Fruit fly (Drosophila melanogaster) whole organism, embryonic: ENCODE data around the gene Rab9.

Experiments
- Abd-B ChIP-seq: fragments of 200-800 bp; sonication (Bioruptor generic); optimal IDR thresholded peaks from 2 replicates; lab custom pipeline; 2018; ENCODE audit warnings: missing biosample characterization, mild to moderate bottlenecking, missing genetic modification characterization, moderate library complexity
- Atf6 ChIP-seq: fragments of 200-800 bp; sonication (Bioruptor generic); IDR thresholded peaks from 2 replicates; pipeline ENCODE4 v1.3.6; 2022; ENCODE audit warnings: missing biosample characterization, missing genetic modification characterization
- BtbVII ChIP-seq: fragments of 200-800 bp; sonication (Bioruptor generic); optimal IDR thresholded peaks from 3 replicates; lab custom pipeline; 2017; ENCODE audit warnings: missing biosample characterization, mild to moderate bottlenecking, missing genetic modification characterization
- CG10366 ChIP-seq: fragments of 200-800 bp; sonication (Bioruptor generic); IDR thresholded peaks from 2 replicates; pipeline ENCODE4 v1.3.6; 2022; ENCODE audit warnings: missing biosample characterization, missing genetic modification characterization
- CG12659 ChIP-seq: fragments of 200-800 bp; sonication (Bioruptor generic); optimal IDR thresholded peaks from 3 replicates; lab custom pipeline; 2017; ENCODE audit warnings: mild to moderate bottlenecking, missing biosample characterization, missing genetic modification reagents, missing genetic modification characterization
- CG12769 ChIP-seq: fragments of 200-800 bp; sonication (Bioruptor generic); optimal IDR thresholded peaks from 2 replicates; lab custom pipeline; 2019; ENCODE audit warnings: missing biosample characterization, mild to moderate bottlenecking, missing genetic modification characterization, moderate library complexity
- CG13894 ChIP-seq: fragments of 200-800 bp; sonication (Bioruptor generic); optimal IDR thresholded peaks from 3 replicates; lab custom pipeline; 2018; ENCODE audit warnings: missing biosample characterization, mild to moderate bottlenecking, missing genetic modification characterization, moderate library complexity
- CG32772 ChIP-seq: fragments of 200-800 bp; sonication (Bioruptor generic); IDR thresholded peaks from 2 replicates; pipeline ENCODE4 v1.3.6; 2022; ENCODE audit warnings: missing biosample characterization, missing genetic modification characterization
- CG34376 ChIP-seq: fragments of 200-800 bp; sonication (Bioruptor generic); optimal IDR thresholded peaks from 2 replicates; lab custom pipeline; 2018; ENCODE audit warnings: missing biosample characterization, mild to moderate bottlenecking, missing genetic modification characterization
- CG42726 ChIP-seq: fragments of 200-800 bp; sonication (Bioruptor generic); IDR thresholded peaks from 2 replicates; pipeline ENCODE4 v1.3.6; 2022; ENCODE audit warnings: missing biosample characterization, missing genetic modification characterization; ENCODE audit not compliant: partially characterized antibody
- CG7786 ChIP-seq: fragments of 200-800 bp; sonication (Bioruptor generic); optimal IDR thresholded peaks from 2 replicates; lab custom pipeline; 2016; ENCODE audit warnings: missing biosample characterization, missing genetic modification characterization
- CG7987 ChIP-seq: fragments of 200-800 bp; sonication (Bioruptor generic); optimal IDR thresholded peaks from 2 replicates; lab custom pipeline; 2018; ENCODE audit warnings: missing biosample characterization, mild to moderate bottlenecking, missing genetic modification characterization, moderate library complexity
- CG9932 ChIP-seq: fragments of 200-800 bp; sonication (Bioruptor generic); IDR thresholded peaks from 2 replicates; pipeline ENCODE4 v1.3.6; 2022; ENCODE audit warnings: missing biosample characterization, missing genetic modification characterization
- Chrac-16 ChIP-seq: fragments of 200-800 bp; sonication (Bioruptor generic); optimal IDR thresholded peaks from 3 replicates; lab custom pipeline; 2016; ENCODE audit warnings: missing biosample characterization, missing genetic modification characterization
- D19A ChIP-seq: fragments of 200-800 bp; optimal IDR thresholded peaks from 3 replicates; lab custom pipeline; 2019; ENCODE audit warnings: missing biosample characterization, mild to moderate bottlenecking, missing genetic modification characterization, moderate library complexity
- Deaf1 ChIP-seq: fragments of 200-800 bp; optimal IDR thresholded peaks from 3 replicates; lab custom pipeline; 2019; ENCODE audit warnings: missing biosample characterization, mild to moderate bottlenecking, missing genetic modification characterization, moderate library complexity
- HLHmδ ChIP-seq: fragments of 200-800 bp; sonication (Bioruptor generic); optimal IDR thresholded peaks from 2 replicates; lab custom pipeline; 2018; ENCODE audit warnings: missing biosample characterization, mild to moderate bottlenecking, missing genetic modification characterization, moderate library complexity
- MESR4 ChIP-seq: fragments of 200-800 bp; sonication (Bioruptor generic); optimal IDR thresholded peaks from 2 replicates; lab custom pipeline; 2018; ENCODE audit warnings: missing biosample characterization, mild to moderate bottlenecking, missing genetic modification characterization, moderate library complexity
- Med ChIP-seq: fragments of 200-800 bp; sonication (Bioruptor generic); peaks from one replicate; lab custom pipeline; 2016; ENCODE audit warnings: missing biosample characterization, missing genetic modification characterization, mild to moderate bottlenecking, inconsistent platforms, moderate library complexity
- NFAT ChIP-seq: fragments of 200-800 bp; sonication (Bioruptor generic); IDR thresholded peaks from 2 replicates; pipeline ENCODE4 v1.3.6; 2022; ENCODE audit warnings: missing biosample characterization, missing genetic modification characterization
- Neu2 ChIP-seq: fragments of 200-800 bp; sonication (Bioruptor generic); optimal IDR thresholded peaks from 3 replicates; lab custom pipeline; 2016; ENCODE audit warnings: missing biosample characterization, missing genetic modification characterization, borderline replicate concordance
- NfI ChIP-seq: fragments of 200-800 bp; sonication (Bioruptor generic); optimal IDR thresholded peaks from 3 replicates; lab custom pipeline; 2018; ENCODE audit warnings: missing biosample characterization, mild to moderate bottlenecking, missing genetic modification characterization, moderate library complexity
- Pdp1 ChIP-seq, 2 experiments: fragments of 200-800 bp; sonication (Bioruptor generic); optimal IDR thresholded peaks; 3 replicates each; lab custom pipeline; 2016; ENCODE audit warnings: missing biosample characterization in 2 of 2, missing genetic modification characterization in 2 of 2, mild to moderate bottlenecking in 1 of 2, moderate library complexity in 1 of 2
- Sry-β ChIP-seq: fragments of 200-800 bp; sonication (Bioruptor generic); optimal IDR thresholded peaks from 2 replicates; lab custom pipeline; 2018; ENCODE audit warnings: missing biosample characterization, mild to moderate bottlenecking, missing genetic modification characterization, moderate library complexity
- TFAM ChIP-seq: fragments of 200-800 bp; sonication (Bioruptor generic); optimal IDR thresholded peaks from 2 replicates; lab custom pipeline; 2017; ENCODE audit warnings: missing biosample characterization, missing genetic modification characterization, inconsistent platforms
- Trl ChIP-seq, 3 experiments: fragments of >200 bp in 2 of 3; fragments of 200-800 bp in 1 of 3; sonication (Bioruptor generic) in 1 of 3; optimal IDR thresholded peaks; 2 replicates in 1 of 3; 3 replicates in 2 of 3; lab custom pipeline; 2016 to 2017; ENCODE audit warnings: missing biosample characterization in 1 of 3, missing genetic modification characterization in 1 of 3
- abd-A ChIP-seq: fragments of 200-800 bp; sonication (Bioruptor generic); optimal IDR thresholded peaks from 3 replicates; lab custom pipeline; 2019; ENCODE audit warnings: missing biosample characterization, mild to moderate bottlenecking, missing genetic modification characterization, moderate library complexity
- btn ChIP-seq: fragments of 200-800 bp; sonication (Bioruptor generic); optimal IDR thresholded peaks from 2 replicates; lab custom pipeline; 2016; ENCODE audit warnings: missing biosample characterization, missing genetic modification characterization
- cad ChIP-seq: fragments of >200 bp; optimal IDR thresholded peaks from 2 replicates; lab custom pipeline; 2017; ENCODE audit warnings: missing biosample characterization, missing genetic modification characterization
- chinmo ChIP-seq: fragments of 200-800 bp; sonication (Bioruptor generic); IDR thresholded peaks from 4 replicates; pipeline ENCODE4 v1.3.6; 2022; ENCODE audit warnings: missing biosample characterization, missing genetic modification characterization; ENCODE audit not compliant: partially characterized antibody
- emc ChIP-seq: fragments of 200-800 bp; sonication (Bioruptor generic); optimal IDR thresholded peaks from 2 replicates; lab custom pipeline; 2016; ENCODE audit warnings: missing biosample characterization, missing genetic modification characterization
- gfzf ChIP-seq: fragments of 200-800 bp; sonication (Bioruptor generic); optimal IDR thresholded peaks from 2 replicates; lab custom pipeline; 2016; ENCODE audit warnings: missing biosample characterization, mild to moderate bottlenecking, missing genetic modification characterization, moderate library complexity
- lab ChIP-seq: fragments of 200-800 bp; sonication (Bioruptor generic); optimal IDR thresholded peaks from 3 replicates; lab custom pipeline; 2017; ENCODE audit warnings: missing biosample characterization, missing genetic modification characterization, mild to moderate bottlenecking, moderate library complexity, missing genetic modification reagents
- mirr ChIP-seq: fragments of 200-800 bp; sonication (Bioruptor generic); optimal IDR thresholded peaks from 3 replicates; lab custom pipeline; 2018; ENCODE audit warnings: missing biosample characterization, mild to moderate bottlenecking, missing genetic modification characterization
- psq ChIP-seq: fragments of 200-800 bp; sonication (Bioruptor generic); optimal IDR thresholded peaks from 2 replicates; lab custom pipeline; 2017; ENCODE audit warnings: missing biosample characterization, missing genetic modification characterization
- row ChIP-seq: fragments of 200-800 bp; sonication (Bioruptor generic); IDR thresholded peaks from 3 replicates; pipeline ENCODE4 v1.3.6; 2022; ENCODE audit warnings: missing biosample characterization, missing genetic modification characterization
- sd ChIP-seq: fragments of 200-800 bp; sonication (Bioruptor generic); optimal IDR thresholded peaks from 3 replicates; lab custom pipeline; 2018; ENCODE audit warnings: missing biosample characterization, mild to moderate bottlenecking, missing genetic modification characterization, moderate library complexity
- sens ChIP-seq: fragments of 200-800 bp; sonication (Bioruptor generic); peaks from one replicate; lab custom pipeline; 2016; ENCODE audit warnings: missing biosample characterization, missing genetic modification characterization
- sima ChIP-seq: fragments of 200-800 bp; sonication (Bioruptor generic); optimal IDR thresholded peaks from 2 replicates; lab custom pipeline; 2016; ENCODE audit warnings: missing biosample characterization, missing genetic modification characterization
- slou ChIP-seq: fragments of 200-800 bp; sonication (Bioruptor generic); optimal IDR thresholded peaks from 3 replicates; lab custom pipeline; 2016; ENCODE audit warnings: missing biosample characterization, missing genetic modification characterization
- slp2 ChIP-seq: fragments of 200-800 bp; sonication (Bioruptor generic); optimal IDR thresholded peaks from 2 replicates; lab custom pipeline; 2016; ENCODE audit warnings: missing biosample characterization, missing genetic modification characterization
- sug ChIP-seq: fragments of 200-800 bp; optimal IDR thresholded peaks from 2 replicates; lab custom pipeline; 2019; ENCODE audit warnings: missing biosample characterization, mild to moderate bottlenecking, missing genetic modification characterization, moderate library complexity
- trem ChIP-seq: fragments of 200-800 bp; optimal IDR thresholded peaks from 3 replicates; lab custom pipeline; 2019; ENCODE audit warnings: missing biosample characterization, mild to moderate bottlenecking, missing genetic modification characterization, moderate library complexity
- vvl ChIP-seq: fragments of 200-800 bp; sonication (Bioruptor generic); IDR thresholded peaks from 2 replicates; pipeline ENCODE4 v1.3.6; 2022; ENCODE audit warnings: missing biosample characterization, missing genetic modification characterization
- z ChIP-seq: fragments of 200-800 bp; sonication (Bioruptor generic); IDR thresholded peaks from 3 replicates; pipeline ENCODE4 v1.3.6; 2022; ENCODE audit warnings: missing biosample characterization, missing genetic modification characterization

Gene Rab9

dm6 chr2L:19386106-19386715, 46.2 kb upstream of the Rab9 start, which contains the start of gene fon:
Gene fon (minus strand): TSS chr2L:19386205.
- TF ChIP-seq CG34376 (GFP tag; lab: Kevin White, UChicago) (peak; percentile 76), lab (GFP tag; lab: Kevin White, UChicago) (no peak), Med (GFP tag; lab: Kevin White, UChicago) (peak; percentile 25), BtbVII (no peak), Abd-B (GFP tag; lab: Kevin White, UChicago) (no peak), gfzf (no peak), slou (GFP tag; lab: Kevin White, UChicago) (no peak), MESR4 (GFP tag; lab: Kevin White, UChicago) (no peak), chinmo (GFP tag; lab: Robert Waterston, UW) (0 out of 4 replicates have a peak, but pooled peaks have one; percentile 25), cad (GFP tag; lab: Kevin White, UChicago) (no peak), btn (no peak), HLHmδ (GFP tag; lab: Kevin White, UChicago) (no peak), CG7987 (GFP tag; lab: Kevin White, UChicago) (no peak), sug (tag; lab: Kevin White, UChicago) (peak; percentile 4), Pdp1 (GFP tag; optimal IDR thresholded peaks at IDR 0.05; lab: Kevin White, UChicago) (peak in 1 of 2 experiments; percentile 57)

dm6 chr2L:19388966-19389365, 43.4 kb upstream of the Rab9 start:
- TF ChIP-seq Trl (optimal IDR thresholded peaks at IDR 0.05; lab: Kevin White, UChicago) (no peak), Trl (GFP tag; optimal IDR thresholded peaks at IDR 0.05; lab: Kevin White, UChicago) (no peak), sima (GFP tag; lab: Kevin White, UChicago) (no peak), CG32772 (GFP tag; lab: Robert Waterston, UW) (no peak), abd-A (tag; lab: Kevin White, UChicago) (peak; percentile 20), Atf6 (GFP tag; lab: Robert Waterston, UW) (no peak), emc (no peak), sd (tag; lab: Kevin White, UChicago) (peak; percentile 27), sens (GFP tag; lab: Kevin White, UChicago) (peak; percentile 54), D19A (tag; lab: Kevin White, UChicago) (no peak), Med (GFP tag; lab: Kevin White, UChicago) (peak; percentile 48), CG12769 (peak; percentile 35), Sry-β (GFP tag; lab: Kevin White, UChicago) (no peak), psq (no peak), Chrac-16 (GFP tag; lab: Kevin White, UChicago) (no peak), mirr (GFP tag; lab: Kevin White, UChicago) (no peak), vvl (GFP tag; lab: Robert Waterston, UW) (peak; percentile 48; the same call in 1 of the 2 replicates), CG13894 (tag; lab: Kevin White, UChicago) (peak; percentile 76)

- TF ChIP-seq z (peak; percentile 84), TFAM (GFP tag; lab: Kevin White, UChicago) (no peak), trem (tag; lab: Kevin White, UChicago) (no peak), Neu2 (GFP tag; lab: Kevin White, UChicago) (no peak), NfI (no peak), Trl (optimal IDR thresholded peaks at IDR 0.05; lab: Kevin White, UChicago) (peak in 1 of 2 experiments; percentile 45), Trl (GFP tag; optimal IDR thresholded peaks at IDR 0.05; lab: Kevin White, UChicago) (no peak), CG7786 (no peak), CG12769 (peak; percentile 74), CG12659 (GFP tag; lab: Kevin White, UChicago) (no peak), CG34376 (GFP tag; lab: Kevin White, UChicago) (peak; percentile 80), lab (GFP tag; lab: Kevin White, UChicago) (peak; percentile 6), CG13894 (tag; lab: Kevin White, UChicago) (peak; percentile 85), chinmo (GFP tag; lab: Robert Waterston, UW) (0 out of 4 replicates have a peak, but pooled peaks have one; percentile 66), Med (GFP tag; lab: Kevin White, UChicago) (peak; percentile 74), row (GFP tag; lab: Robert Waterston, UW) (no peak), CG10366 (GFP tag; lab: Robert Waterston, UW) (no peak), Deaf1 (tag; lab: Kevin White, UChicago) (peak; percentile 72), CG9932 (0 out of 2 replicates have a peak, but pooled peaks have one; percentile 23), slp2 (GFP tag; lab: Kevin White, UChicago) (no peak), mirr (GFP tag; lab: Kevin White, UChicago) (peak; percentile 13), NFAT (GFP tag; lab: Robert Waterston, UW) (0 out of 2 replicates have a peak, but pooled peaks have one; percentile 30), CG42726 (GFP tag; lab: Robert Waterston, UW) (no peak)
Measured at dm6 chr2L:19389749-19390148, 42.6 kb upstream of the Rab9 start, which contains the start of gene CG17549. Gene CG17549 (minus strand): TSS chr2L:19390075.
